Worm (Caenorhabditis elegans) whole organism, L4 larva: ENCODE measurements around the gene fust-1.
A peak's percentile ranks its signal among the peaks of the same experiment; 100 is the strongest.

ENCODE experiments used
- D1046.2 ChIP-seq: fragments of 200-800 bp; sonication (Bioruptor generic); IDR thresholded peaks from 2 replicates; pipeline ENCODE4 v1.3.6; 2022; ENCODE audit warnings: missing genetic modification characterization, missing compliant biosample characterization
- F44E2.7 ChIP-seq: fragments of 200-800 bp; sonication (Bioruptor generic); IDR thresholded peaks from 2 replicates; pipeline ENCODE4 v2.1.2; 2022; ENCODE audit warnings: missing genetic modification characterization, missing compliant biosample characterization
- R02D3.7 ChIP-seq: fragments of 150-350 bp; sonication (generic microtip); optimal IDR thresholded peaks from 3 replicates; lab custom pipeline; 2014; ENCODE audit warnings: missing biosample characterization, missing genetic modification characterization
- ZK546.5 ChIP-seq, 2 experiments: sonication (generic microtip); optimal IDR thresholded peaks; 2 replicates each; lab custom pipeline; 2017; ENCODE audit warnings: missing biosample characterization in 2 of 2, missing genetic modification characterization in 2 of 2
- aha-1 ChIP-seq: fragments of 150-350 bp; peaks from one replicate; lab custom pipeline; 2014; ENCODE audit warnings: missing biosample characterization, missing genetic modification characterization
- aly-2 ChIP-seq: sonication (generic microtip); optimal IDR thresholded peaks from 2 replicates; lab custom pipeline; 2018; ENCODE audit warnings: missing biosample characterization, missing genetic modification characterization
- cey-2 ChIP-seq: sonication (generic microtip); optimal IDR thresholded peaks from 3 replicates; lab custom pipeline; 2017; ENCODE audit warnings: missing genetic modification characterization, mild to moderate bottlenecking, missing compliant biosample characterization, antibody characterized with exemption, borderline replicate concordance; ENCODE audit not compliant: insufficient read depth
- daf-19 ChIP-seq: fragments of 200-800 bp; sonication (Bioruptor generic); conservative IDR thresholded peaks from 2 replicates; pipeline ENCODE4 v1.3.6; 2022; ENCODE audit warnings: missing genetic modification characterization, missing compliant biosample characterization
- daf-8 ChIP-seq: fragments of 200-800 bp; sonication (Bioruptor generic); IDR thresholded peaks from 2 replicates; pipeline ENCODE4 v1.3.6; 2022; ENCODE audit warnings: missing genetic modification characterization, missing compliant biosample characterization
- dve-1 ChIP-seq: sonication (generic microtip); optimal IDR thresholded peaks from 2 replicates; lab custom pipeline; 2017; ENCODE audit warnings: antibody characterized with exemption, mild to moderate bottlenecking, missing genetic modification characterization, missing compliant biosample characterization; ENCODE audit not compliant: insufficient read depth
- egl-43 ChIP-seq: fragments of 200-800 bp; sonication (Bioruptor generic); IDR thresholded peaks from 2 replicates; pipeline ENCODE4 v1.3.6; 2022; ENCODE audit warnings: missing genetic modification reagents, missing genetic modification characterization, missing compliant biosample characterization
- fos-1 ChIP-seq: fragments of 150-350 bp; optimal IDR thresholded peaks from 2 replicates; lab custom pipeline; 2014; ENCODE audit warnings: missing biosample characterization, missing genetic modification characterization
- lin-1 ChIP-seq: fragments of 200-800 bp; sonication (Bioruptor generic); IDR thresholded peaks from 2 replicates; pipeline ENCODE4 v1.3.6; 2022; ENCODE audit warnings: missing genetic modification reagents, missing genetic modification characterization, missing compliant biosample characterization
- lin-13 ChIP-seq: fragments of 150-350 bp; optimal IDR thresholded peaks from 2 replicates; lab custom pipeline; 2014; ENCODE audit warnings: missing biosample characterization, missing genetic modification reagents, missing genetic modification characterization
- lin-38 ChIP-seq: fragments of 200-800 bp; sonication (Bioruptor generic); IDR thresholded peaks from 2 replicates; pipeline ENCODE4 v1.3.6; 2022; ENCODE audit warnings: missing genetic modification reagents, missing genetic modification characterization, missing compliant biosample characterization
- lir-3 ChIP-seq: sonication (generic microtip); optimal IDR thresholded peaks from 2 replicates; lab custom pipeline; 2016; ENCODE audit warnings: mild to moderate bottlenecking, missing genetic modification characterization, missing compliant biosample characterization
- lsy-2 ChIP-seq, 2 experiments: fragments of 150-350 bp in 1 of 2; sonication (generic microtip) in 1 of 2; optimal IDR thresholded peaks; 2 replicates each; lab custom pipeline; 2014 to 2017; ENCODE audit warnings: missing biosample characterization in 2 of 2, missing genetic modification characterization in 2 of 2
- madf-5 ChIP-seq, 2 experiments: fragments of 200-800 bp; sonication (Bioruptor generic); IDR thresholded peaks; 2 replicates each; pipeline ENCODE4 v1.3.6; 2022; ENCODE audit warnings: missing compliant biosample characterization in 2 of 2, missing genetic modification characterization in 2 of 2
- madf-9 ChIP-seq: fragments of 200-800 bp; sonication (Bioruptor generic); conservative IDR thresholded peaks from 2 replicates; pipeline ENCODE4 v1.3.6; 2022; ENCODE audit warnings: missing genetic modification reagents, missing genetic modification characterization, missing compliant biosample characterization
- mdl-1 ChIP-seq, 2 experiments: fragments of 150-350 bp in 1 of 2; sonication (generic microtip) in 1 of 2; optimal IDR thresholded peaks; 2 replicates each; lab custom pipeline; 2014 to 2017; ENCODE audit warnings: missing biosample characterization in 2 of 2, missing genetic modification characterization in 2 of 2
- mes-2 ChIP-seq: sonication (generic microtip); optimal IDR thresholded peaks from 2 replicates; lab custom pipeline; 2016; ENCODE audit warnings: missing genotype, mild to moderate bottlenecking, missing genetic modification characterization, missing compliant biosample characterization; ENCODE audit not compliant: poor library complexity, severe bottlenecking
- mxl-3 ChIP-seq: fragments of 200-800 bp; sonication (Bioruptor generic); optimal IDR thresholded peaks from 2 replicates; lab custom pipeline; 2018; ENCODE audit warnings: mild to moderate bottlenecking, missing genetic modification characterization, missing compliant biosample characterization
- nhr-10 ChIP-seq: fragments of 150-350 bp; optimal IDR thresholded peaks from 2 replicates; lab custom pipeline; 2014; ENCODE audit warnings: missing biosample characterization, missing genetic modification characterization
- nhr-25 ChIP-seq: sonication (generic microtip); optimal IDR thresholded peaks from 2 replicates; lab custom pipeline; 2017; ENCODE audit warnings: missing genetic modification characterization, mild to moderate bottlenecking, missing compliant biosample characterization, antibody characterized with exemption, moderate library complexity, borderline replicate concordance; ENCODE audit not compliant: insufficient read depth
- nhr-48 ChIP-seq: sonication (generic microtip); optimal IDR thresholded peaks from 2 replicates; lab custom pipeline; 2016; ENCODE audit warnings: mild to moderate bottlenecking, missing genetic modification characterization, missing compliant biosample characterization
- nhr-6 ChIP-seq: fragments of 150-350 bp; optimal IDR thresholded peaks from 2 replicates; lab custom pipeline; 2014; ENCODE audit warnings: missing biosample characterization, missing genetic modification characterization
- php-3 ChIP-seq: fragments of 200-800 bp; sonication (Bioruptor generic); IDR thresholded peaks from 2 replicates; pipeline ENCODE4 v1.3.6; 2022; ENCODE audit warnings: missing genetic modification reagents, missing genetic modification characterization, missing compliant biosample characterization
- saeg-2 ChIP-seq: fragments of 200-800 bp; sonication (Bioruptor generic); IDR thresholded peaks from 2 replicates; pipeline ENCODE4 v1.3.6; 2022; ENCODE audit warnings: missing genetic modification reagents, missing genetic modification characterization, missing compliant biosample characterization
- sdz-12 ChIP-seq: fragments of 200-800 bp; sonication (Bioruptor generic); optimal IDR thresholded peaks from 2 replicates; lab custom pipeline; 2018; ENCODE audit warnings: mild to moderate bottlenecking, missing genetic modification characterization, missing compliant biosample characterization
- set-16 ChIP-seq: fragments of 200-800 bp; sonication (Bioruptor generic); IDR thresholded peaks from 2 replicates; pipeline ENCODE4 v1.3.6; 2022; ENCODE audit warnings: missing genetic modification reagents, missing genetic modification characterization, missing compliant biosample characterization
- skn-1 ChIP-seq: fragments of 150-350 bp; optimal IDR thresholded peaks from 2 replicates; lab custom pipeline; 2014; ENCODE audit warnings: missing biosample characterization, missing genetic modification characterization
- tra-1 ChIP-seq: fragments of 200-800 bp; sonication (Bioruptor generic); IDR thresholded peaks from 2 replicates; pipeline ENCODE4 v1.3.6; 2022; ENCODE audit warnings: missing genetic modification reagents, missing genetic modification characterization, missing compliant biosample characterization
- unc-62 ChIP-seq, 3 experiments: fragments of 150-350 bp in 1 of 3; sonication (generic microtip); optimal IDR thresholded peaks in 2 of 3; peaks in 1 of 3; 1 replicate in 1 of 3; 2 replicates in 2 of 3; lab custom pipeline; 2014 to 2017; ENCODE audit warnings: missing biosample characterization in 3 of 3, missing genetic modification characterization in 3 of 3, missing genetic modification reagents in 3 of 3, missing genotype in 1 of 3
- zag-1 ChIP-seq: fragments of 150-350 bp; optimal IDR thresholded peaks from 2 replicates; lab custom pipeline; 2014; ENCODE audit warnings: missing biosample characterization, missing genetic modification characterization

fust-1 gene

ce11 chrII:7183493-7184272 is 31.3 kb downstream of the fust-1 start, which contains the start of gene pdl-1 (continued):
- TF ChIP-seq mxl-3 (GFP tag; lab: Kevin White, UChicago) (peak; percentile 53), mdl-1 (tag; optimal IDR thresholded peaks at IDR 0.05; lab: Kevin White, UChicago) (peak in 1 of 2 experiments; percentile 7), daf-8 (peak; percentile 24; the same call in 1 of the 2 replicates), nhr-10 (no peak), zag-1 (no peak), aly-2 (tag; lab: Kevin White, UChicago) (no peak), madf-5 (GFP tag; IDR thresholded peaks at IDR 0.05; lab: Robert Waterston, UW) (peak; percentile 74 to 96; a peak in 3 of 4 replicates)

ce11 chrII:7186117-7186516 is 33.7 kb downstream of the fust-1 start:
- TF ChIP-seq R02D3.7 (tag; lab: Kevin White, UChicago) (no peak), aha-1 (tag; lab: Kevin White, UChicago) (peak; percentile 26), daf-19 (no peak), ZK546.5 (tag; optimal IDR thresholded peaks at IDR 0.05; lab: Kevin White, UChicago) (no peak), nhr-10 (no peak), tra-1 (GFP tag; lab: Robert Waterston, UW) (no peak), sdz-12 (GFP tag; lab: Kevin White, UChicago) (no peak), F44E2.7 (GFP tag; lab: Robert Waterston, UW) (no peak), unc-62 (GFP tag; optimal IDR thresholded peaks at IDR 0.05 in 1 of 2; lab: Kevin White, UChicago) (peak in 1 of 2 experiments; percentile 97), unc-62 (tag; optimal IDR thresholded peaks at IDR 0.05; lab: Kevin White, UChicago) (no peak), lin-1 (GFP tag; lab: Robert Waterston, UW) (no peak)

- TF ChIP-seq saeg-2, result no peak
- TF ChIP-seq lin-13 (GFP tag; lab: Kevin White, UChicago), result no peak
- no peak for TF ChIP-seq egl-43
- TF ChIP-seq lir-3, result no peak
- TF ChIP-seq, all 104 proteins: peak for 0
These were observed 34.7 kb downstream of the fust-1 start, which contains the start of gene C27H5.6 for ce11 chrII:7187110-7187509. Gene C27H5.6 (minus strand): TSS chrII:7187210.

ce11 chrII:7189120-7189519 is 36.7 kb downstream of the fust-1 start, which contains the start of gene E04F6.4:
Gene E04F6.4 (plus strand): TSS chrII:7189420.
- TF ChIP-seq set-16 (GFP tag; lab: Robert Waterston, UW) (no peak), cey-2 (tag; lab: Kevin White, UChicago) (no peak), zag-1 (no peak), lir-3 (no peak), nhr-25 (tag; lab: Kevin White, UChicago) (no peak), nhr-10 (no peak), madf-9 (GFP tag; lab: Robert Waterston, UW) (no peak), lin-38 (GFP tag; lab: Robert Waterston, UW) (no peak), mes-2 (tag; lab: Kevin White, UChicago) (no peak), tra-1 (GFP tag; lab: Robert Waterston, UW) (no peak), nhr-48 (tag; lab: Kevin White, UChicago) (no peak), nhr-6 (no peak), php-3 (GFP tag; lab: Robert Waterston, UW) (no peak), mdl-1 (tag; optimal IDR thresholded peaks at IDR 0.05; lab: Kevin White, UChicago) (no peak), skn-1 (tag; lab: Kevin White, UChicago) (no peak), fos-1 (tag; lab: Kevin White, UChicago) (no peak), lsy-2 (tag; optimal IDR thresholded peaks at IDR 0.05; lab: Kevin White, UChicago) (no peak), dve-1 (tag; lab: Kevin White, UChicago) (no peak), D1046.2 (GFP tag; lab: Robert Waterston, UW) (no peak), saeg-2 (no peak)
